Fruit fly (Drosophila melanogaster) whole organism, prepupa: ENCODE data around the gene emc.

Experiments
- Blimp-1 ChIP-seq: fragments of 200-800 bp; sonication (Bioruptor generic); optimal IDR thresholded peaks from 3 replicates; lab custom pipeline; 2017; ENCODE audit warnings: missing biosample characterization, missing genetic modification characterization, mild to moderate bottlenecking, moderate library complexity, missing genetic modification reagents
- Gug ChIP-seq: fragments of 200-800 bp; sonication (Bioruptor generic); IDR thresholded peaks from 2 replicates; pipeline ENCODE4 v1.3.6; 2022; ENCODE audit warnings: missing biosample characterization, missing genetic modification characterization
- Sox102F ChIP-seq: fragments of 200-800 bp; sonication (Bioruptor generic); optimal IDR thresholded peaks from 2 replicates; lab custom pipeline; 2016; ENCODE audit warnings: missing biosample characterization, mild to moderate bottlenecking, missing genetic modification characterization
- spab ChIP-seq: fragments of 200-800 bp; sonication (Bioruptor generic); optimal IDR thresholded peaks from 2 replicates; lab custom pipeline; 2017; ENCODE audit warnings: missing biosample characterization, mild to moderate bottlenecking, missing genetic modification characterization, missing genetic modification reagents
- topi ChIP-seq: fragments of 200-800 bp; sonication (Bioruptor generic); optimal IDR thresholded peaks from 3 replicates; lab custom pipeline; 2016; ENCODE audit warnings: missing biosample characterization, missing genetic modification characterization
- vri ChIP-seq: fragments of 200-800 bp; sonication (Bioruptor generic); optimal IDR thresholded peaks from 3 replicates; lab custom pipeline; 2016; ENCODE audit warnings: missing biosample characterization, mild to moderate bottlenecking, missing genetic modification characterization

dm6 chr3L:728579-728978 lies 20.6 kb upstream of the emc start:
- peak; percentile 48 for TF ChIP-seq topi (GFP tag; lab: Kevin White, UChicago)
- no peak for TF ChIP-seq Gug (GFP tag; lab: Robert Waterston, UW)
- peak; percentile 9 for TF ChIP-seq Sox102F (GFP tag; lab: Kevin White, UChicago)
- TF ChIP-seq vri (GFP tag; lab: Kevin White, UChicago): no peak
- no peak for TF ChIP-seq spab (GFP tag; lab: Kevin White, UChicago)
- peak; percentile 2 for TF ChIP-seq Blimp-1 (GFP tag; lab: Kevin White, UChicago)
